Worm (Caenorhabditis elegans) whole organism, late embryonic: ENCODE data around the gene sinh-1.

Source experiments
- T23F11.4 ChIP-seq: fragments of 200-800 bp; sonication (Bioruptor generic); optimal IDR thresholded peaks from 2 replicates; lab custom pipeline; 2018; ENCODE audit warnings: mild to moderate bottlenecking, missing genetic modification characterization, missing compliant biosample characterization
- Y22D7AL.16 ChIP-seq: sonication (generic microtip); optimal IDR thresholded peaks from 2 replicates; lab custom pipeline; 2016; ENCODE audit warnings: missing genetic modification characterization, missing compliant biosample characterization
- ahr-1 ChIP-seq: sonication (generic microtip); optimal IDR thresholded peaks from 2 replicates; lab custom pipeline; 2016; ENCODE audit warnings: missing genetic modification characterization, missing compliant biosample characterization
- ama-1 ChIP-seq: fragments of 150-350 bp; optimal IDR thresholded peaks from 2 replicates; lab custom pipeline; 2014
- ceh-14 ChIP-seq: sonication (generic microtip); optimal IDR thresholded peaks from 2 replicates; lab custom pipeline; 2016; ENCODE audit warnings: missing genotype, missing genetic modification characterization, missing compliant biosample characterization
- ceh-18 ChIP-seq: sonication (generic microtip); optimal IDR thresholded peaks from 2 replicates; lab custom pipeline; 2016; ENCODE audit warnings: missing genetic modification characterization, missing compliant biosample characterization
- ceh-19 ChIP-seq: fragments of 200-800 bp; sonication (Bioruptor generic); optimal IDR thresholded peaks from 2 replicates; lab custom pipeline; 2018; ENCODE audit warnings: mild to moderate bottlenecking, missing genetic modification characterization, missing compliant biosample characterization
- ceh-22 ChIP-seq: sonication (generic microtip); optimal IDR thresholded peaks from 2 replicates; lab custom pipeline; 2017; ENCODE audit warnings: missing biosample characterization, missing genetic modification characterization
- ceh-31 ChIP-seq: sonication (generic microtip); optimal IDR thresholded peaks from 2 replicates; lab custom pipeline; 2016; ENCODE audit warnings: missing genetic modification characterization, missing compliant biosample characterization
- ceh-34 ChIP-seq: sonication (generic microtip); optimal IDR thresholded peaks from 2 replicates; lab custom pipeline; 2016; ENCODE audit warnings: mild to moderate bottlenecking, missing genetic modification characterization, missing compliant biosample characterization
- ceh-48 ChIP-seq: sonication (generic microtip); optimal IDR thresholded peaks from 2 replicates; lab custom pipeline; 2016; ENCODE audit warnings: missing genetic modification characterization, inconsistent platforms, missing compliant biosample characterization
- ceh-6 ChIP-seq: fragments of 200-800 bp; sonication (Bioruptor generic); optimal IDR thresholded peaks from 2 replicates; lab custom pipeline; 2018; ENCODE audit warnings: mild to moderate bottlenecking, missing genetic modification characterization, missing compliant biosample characterization
- ceh-9 ChIP-seq: sonication (generic microtip); optimal IDR thresholded peaks from 2 replicates; lab custom pipeline; 2016; ENCODE audit warnings: mild to moderate bottlenecking, missing genetic modification characterization, inconsistent platforms, missing compliant biosample characterization
- che-1 ChIP-seq: sonication (generic microtip); optimal IDR thresholded peaks from 2 replicates; lab custom pipeline; 2016; ENCODE audit warnings: mild to moderate bottlenecking, missing genetic modification characterization, missing compliant biosample characterization
- dmd-4 ChIP-seq: sonication (generic microtip); optimal IDR thresholded peaks from 2 replicates; lab custom pipeline; 2016; ENCODE audit warnings: borderline replicate concordance, missing genetic modification characterization, missing compliant biosample characterization
- dve-1 ChIP-seq: sonication (generic microtip); optimal IDR thresholded peaks from 2 replicates; lab custom pipeline; 2017; ENCODE audit warnings: antibody characterized with exemption, mild to moderate bottlenecking, missing genetic modification characterization, missing compliant biosample characterization
- elt-4 ChIP-seq: sonication (generic microtip); optimal IDR thresholded peaks from 2 replicates; lab custom pipeline; 2016; ENCODE audit warnings: missing genetic modification characterization, missing compliant biosample characterization
- eyg-1 ChIP-seq: sonication (generic microtip); optimal IDR thresholded peaks from 2 replicates; lab custom pipeline; 2016; ENCODE audit warnings: missing genotype, missing genetic modification characterization, missing compliant biosample characterization
- fax-1 ChIP-seq: sonication (generic microtip); optimal IDR thresholded peaks from 2 replicates; lab custom pipeline; 2016; ENCODE audit warnings: missing genotype, missing genetic modification characterization, missing compliant biosample characterization
- fkh-10 ChIP-seq: fragments of 150-350 bp; optimal IDR thresholded peaks from 2 replicates; lab custom pipeline; 2014; ENCODE audit warnings: missing biosample characterization, missing genetic modification reagents, missing genetic modification characterization
- gmeb-2 ChIP-seq: sonication (generic microtip); optimal IDR thresholded peaks from 2 replicates; lab custom pipeline; 2016; ENCODE audit warnings: missing genetic modification characterization, inconsistent platforms, missing compliant biosample characterization
- hlh-13 ChIP-seq: fragments of 200-800 bp; sonication (Bioruptor generic); optimal IDR thresholded peaks from 2 replicates; lab custom pipeline; 2018; ENCODE audit warnings: mild to moderate bottlenecking, missing genetic modification characterization, missing compliant biosample characterization
- hlh-15 ChIP-seq: sonication (generic microtip); optimal IDR thresholded peaks from 2 replicates; lab custom pipeline; 2016; ENCODE audit warnings: missing genetic modification characterization, missing compliant biosample characterization
- hlh-30 ChIP-seq: sonication (generic microtip); optimal IDR thresholded peaks from 2 replicates; lab custom pipeline; 2017; ENCODE audit warnings: antibody characterized with exemption, missing genetic modification characterization, missing compliant biosample characterization; ENCODE audit not compliant: insufficient read depth
- hlh-6 ChIP-seq: sonication (generic microtip); optimal IDR thresholded peaks from 2 replicates; lab custom pipeline; 2016; ENCODE audit warnings: missing genotype, missing genetic modification characterization, missing compliant biosample characterization
- hlh-8 ChIP-seq: sonication (generic microtip); optimal IDR thresholded peaks from 2 replicates; lab custom pipeline; 2016; ENCODE audit warnings: missing genotype, missing genetic modification characterization, missing compliant biosample characterization
- madf-2 ChIP-seq: sonication (generic microtip); optimal IDR thresholded peaks from 2 replicates; lab custom pipeline; 2017; ENCODE audit warnings: missing genetic modification characterization, missing compliant biosample characterization
- nfya-1 ChIP-seq: sonication (generic microtip); optimal IDR thresholded peaks from 2 replicates; lab custom pipeline; 2017; ENCODE audit warnings: missing genetic modification characterization, mild to moderate bottlenecking, missing compliant biosample characterization, antibody characterized with exemption, moderate library complexity
- nhr-11 ChIP-seq: fragments of 150-350 bp; optimal IDR thresholded peaks from 2 replicates; lab custom pipeline; 2014; ENCODE audit warnings: missing biosample characterization, missing genetic modification characterization
- nhr-232 ChIP-seq: sonication (generic microtip); optimal IDR thresholded peaks from 2 replicates; lab custom pipeline; 2016; ENCODE audit warnings: missing genetic modification characterization, missing compliant biosample characterization
- npax-4 ChIP-seq: sonication (generic microtip); optimal IDR thresholded peaks from 2 replicates; lab custom pipeline; 2016; ENCODE audit warnings: missing genetic modification characterization, missing compliant biosample characterization
- pag-3 ChIP-seq: sonication (generic microtip); optimal IDR thresholded peaks from 2 replicates; lab custom pipeline; 2016; ENCODE audit warnings: missing compliant biosample characterization, missing genetic modification characterization, borderline replicate concordance
- pat-9 ChIP-seq: fragments of 200-800 bp; sonication (Bioruptor generic); optimal IDR thresholded peaks from 2 replicates; lab custom pipeline; 2018; ENCODE audit warnings: mild to moderate bottlenecking, missing genetic modification characterization, moderate library complexity, missing compliant biosample characterization
- pros-1 ChIP-seq: fragments of 150-350 bp; optimal IDR thresholded peaks from 2 replicates; lab custom pipeline; 2014; ENCODE audit warnings: missing biosample characterization, missing genetic modification reagents, missing genetic modification characterization
- rnt-1 ChIP-seq: sonication (generic microtip); optimal IDR thresholded peaks from 2 replicates; lab custom pipeline; 2016; ENCODE audit warnings: missing genetic modification characterization, missing compliant biosample characterization
- sox-2 ChIP-seq: fragments of 200-800 bp; sonication (Bioruptor generic); IDR thresholded peaks from 2 replicates; pipeline ENCODE4 v1.3.6; 2022; ENCODE audit warnings: missing genetic modification reagents, missing genetic modification characterization, missing compliant biosample characterization
- sox-4 ChIP-seq: sonication (generic microtip); optimal IDR thresholded peaks from 2 replicates; lab custom pipeline; 2017; ENCODE audit warnings: mild to moderate bottlenecking, missing genetic modification characterization, inconsistent platforms, missing compliant biosample characterization
- syd-9 ChIP-seq: sonication (generic microtip); optimal IDR thresholded peaks from 2 replicates; lab custom pipeline; 2016; ENCODE audit warnings: mild to moderate bottlenecking, missing genetic modification characterization, moderate library complexity, missing compliant biosample characterization
- tbx-2 ChIP-seq: sonication (generic microtip); optimal IDR thresholded peaks from 2 replicates; lab custom pipeline; 2016; ENCODE audit warnings: missing genetic modification characterization, missing compliant biosample characterization
- unc-42 ChIP-seq: sonication (generic microtip); optimal IDR thresholded peaks from 2 replicates; lab custom pipeline; 2016; ENCODE audit warnings: missing genotype, missing genetic modification characterization, missing compliant biosample characterization
- unc-55 ChIP-seq: sonication (generic microtip); optimal IDR thresholded peaks from 2 replicates; lab custom pipeline; 2017; ENCODE audit warnings: missing biosample characterization, missing genetic modification reagents, missing genetic modification characterization
- ztf-16 ChIP-seq: sonication (generic microtip); optimal IDR thresholded peaks from 2 replicates; lab custom pipeline; 2017; ENCODE audit warnings: missing genetic modification characterization, missing compliant biosample characterization

The sinh-1 gene

ce11 chrII:12241792-12242191, 13.7 kb downstream of the sinh-1 start:
- TF ChIP-seq syd-9 (tag; lab: Kevin White, UChicago) (no peak), rnt-1 (tag; lab: Kevin White, UChicago) (no peak), npax-4 (tag; lab: Kevin White, UChicago) (no peak), Y22D7AL.16 (tag; lab: Kevin White, UChicago) (no peak), che-1 (tag; lab: Kevin White, UChicago) (no peak), ceh-31 (no peak), pros-1 (tag; lab: Kevin White, UChicago) (no peak), sox-4 (tag; lab: Kevin White, UChicago) (no peak), ceh-14 (no peak), tbx-2 (no peak), pat-9 (no peak), nhr-11 (tag; lab: Kevin White, UChicago) (no peak), unc-55 (GFP tag; lab: Kevin White, UChicago) (no peak)

DNA sequence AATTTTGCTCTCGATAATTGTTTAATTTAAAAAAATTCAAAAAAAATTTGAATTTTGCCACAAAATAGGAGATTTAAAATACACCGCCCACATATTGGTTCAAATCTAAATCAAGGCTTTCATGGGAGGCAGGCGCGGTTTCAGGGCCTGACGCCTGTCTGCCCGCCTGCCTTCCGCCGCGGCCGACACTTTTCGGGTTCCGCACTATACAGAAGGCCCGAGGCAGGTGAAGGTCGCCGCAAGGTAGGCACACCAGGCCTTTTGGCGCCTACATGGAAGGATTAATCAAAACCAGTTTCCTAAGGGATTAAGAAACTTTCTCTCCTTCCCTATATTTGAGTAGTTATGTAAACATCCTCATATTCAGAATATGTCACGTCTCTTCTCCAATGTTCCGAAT, 14.4 kb downstream of the sinh-1 start, which contains the start of gene Y57A10A.24:
TSS of gene Y57A10A.24 (plus strand) at position 396 of the 400 bp plus-strand sequence.
- TF ChIP-seq hlh-30 (tag; lab: Kevin White, UChicago) (no peak), nhr-232 (tag; lab: Kevin White, UChicago) (no peak), hlh-8 (tag; lab: Kevin White, UChicago) (no peak), unc-42 (tag; lab: Kevin White, UChicago) (no peak)

- TF ChIP-seq ama-1: no peak
- no peak for TF ChIP-seq ceh-6 (GFP tag; lab: Kevin White, UChicago)
- TF ChIP-seq ceh-9: no peak
- no peak for TF ChIP-seq ceh-34 (tag; lab: Kevin White, UChicago)
- TF ChIP-seq eyg-1 (tag; lab: Kevin White, UChicago): no peak
- TF ChIP-seq pat-9: no peak
- TF ChIP-seq nfya-1 (tag; lab: Kevin White, UChicago): no peak
- TF ChIP-seq fax-1 (tag; lab: Kevin White, UChicago): no peak
- no peak for TF ChIP-seq hlh-13 (GFP tag; lab: Kevin White, UChicago)
- no peak for TF ChIP-seq pros-1 (tag; lab: Kevin White, UChicago)
- TF ChIP-seq hlh-15: no peak
- no peak for TF ChIP-seq hlh-6 (tag; lab: Kevin White, UChicago)
- TF ChIP-seq dmd-4 (tag; lab: Kevin White, UChicago): no peak
- TF ChIP-seq tbx-2: no peak
- TF ChIP-seq dve-1: no peak
- TF ChIP-seq, all 69 proteins: peak for 0
Measured at ce11 chrII:12249042-12249441, 20.9 kb downstream of the sinh-1 start, which contains the start of gene tag-276. Gene tag-276 (minus strand): TSS chrII:12249142.

ce11 chrII:12255545-12256233, 27.6 kb downstream of the sinh-1 start:
- TF ChIP-seq ceh-19 (GFP tag; lab: Kevin White, UChicago) (no peak), ceh-48 (tag; lab: Kevin White, UChicago) (peak; percentile 70)

DNA sequence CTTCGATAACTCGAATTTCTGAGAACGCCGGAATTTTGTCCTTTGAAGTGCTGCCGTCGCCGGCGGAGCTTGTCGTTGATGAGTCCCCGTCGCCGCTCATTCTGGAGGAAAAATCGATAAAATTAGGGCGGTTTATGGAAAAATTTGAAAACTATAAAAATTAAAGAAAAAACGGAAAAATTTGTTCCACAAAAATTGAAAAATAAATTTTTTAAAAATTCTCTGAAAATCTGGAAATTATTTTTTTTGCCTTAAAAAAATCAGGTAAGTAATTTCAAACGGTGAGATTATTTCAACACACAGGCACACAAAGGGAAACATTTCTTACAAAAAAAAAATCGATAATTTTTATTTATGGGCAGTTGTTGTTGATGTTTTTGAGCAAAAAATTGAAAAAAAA, 28.4 kb downstream of the sinh-1 start, which contains the start of gene parn-2:
TSS of gene parn-2 (minus strand) at position 101 of the 400 bp plus-strand sequence.
- TF ChIP-seq T23F11.4 (GFP tag; lab: Kevin White, UChicago) (no peak), ceh-22 (tag; lab: Kevin White, UChicago) (no peak), hlh-15 (no peak), ceh-19 (GFP tag; lab: Kevin White, UChicago) (no peak), hlh-30 (tag; lab: Kevin White, UChicago) (no peak), ahr-1 (tag; lab: Kevin White, UChicago) (no peak), elt-4 (no peak), fkh-10 (GFP tag; lab: Kevin White, UChicago) (no peak), rnt-1 (tag; lab: Kevin White, UChicago) (no peak), madf-2 (tag; lab: Kevin White, UChicago) (no peak), sox-2 (GFP tag; lab: Robert Waterston, UW) (no peak), pag-3 (tag; lab: Kevin White, UChicago) (no peak), unc-55 (GFP tag; lab: Kevin White, UChicago) (no peak), dmd-4 (tag; lab: Kevin White, UChicago) (no peak), ztf-16 (tag; lab: Kevin White, UChicago) (no peak), ceh-18 (tag; lab: Kevin White, UChicago) (no peak), unc-42 (tag; lab: Kevin White, UChicago) (no peak), npax-4 (tag; lab: Kevin White, UChicago) (no peak), gmeb-2 (tag; lab: Kevin White, UChicago) (no peak)
